Fruit fly (Drosophila melanogaster): Measurements from ENCODE around the gene CG2162.

Gene CG2162

DNA sequence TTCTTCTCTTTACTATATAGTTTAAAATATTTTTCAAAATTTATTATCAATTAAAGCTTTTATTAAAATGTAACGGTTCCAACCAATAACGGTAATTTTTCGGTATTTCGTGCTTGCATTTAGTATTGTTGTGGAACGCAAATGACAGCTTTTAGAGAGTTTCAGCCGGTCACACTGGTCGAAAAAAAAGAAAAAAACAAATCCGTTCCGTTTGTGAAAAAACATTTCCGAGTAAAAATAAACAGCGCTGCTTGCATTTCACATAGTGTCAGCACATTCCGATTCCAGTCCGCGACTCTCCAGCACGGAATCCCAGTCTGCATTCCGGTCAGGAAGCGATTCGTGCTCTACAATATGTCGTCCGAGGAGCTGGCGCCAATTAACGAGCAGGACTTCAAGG, 15.2 kb downstream of the CG2162 start, which contains the start of gene CG32485 (continued):
- TF ChIP-seq Sox102F (GFP tag; optimal IDR thresholded peaks at IDR 0.05) (no peak), CG3726 (GFP tag; IDR thresholded peaks at IDR 0.05) (no peak), pzg (GFP tag; optimal IDR thresholded peaks at IDR 0.05) (peak; percentile 56), Dip2 (GFP tag; IDR thresholded peaks at IDR 0.05) (no peak), Fer2 (tag; optimal IDR thresholded peaks at IDR 0.05) (no peak), BEAF-32 (GFP tag; optimal IDR thresholded peaks at IDR 0.05) (no peak), lbe (GFP tag; optimal IDR thresholded peaks at IDR 0.05) (peak; percentile 0), Myb (GFP tag; optimal IDR thresholded peaks at IDR 0.05) (peak; percentile 90), CG10209 (GFP tag; optimal IDR thresholded peaks at IDR 0.05) (no peak), Doc2 (GFP tag; IDR thresholded peaks at IDR 0.05) (no peak), trem (tag; optimal IDR thresholded peaks at IDR 0.05) (peak; percentile 4), CG14710 (tag; optimal IDR thresholded peaks at IDR 0.05) (peak; percentile 25), E2f1 (GFP tag; IDR thresholded peaks at IDR 0.05) (no peak), vfl (GFP tag; optimal IDR thresholded peaks at IDR 0.05) (no peak), nom (GFP tag; optimal IDR thresholded peaks at IDR 0.05) (peak; percentile 9), CG15601 (tag; optimal IDR thresholded peaks at IDR 0.05) (peak; percentile 86), CG17359 (tag; optimal IDR thresholded peaks at IDR 0.05) (peak; percentile 67), Dp (GFP tag; optimal IDR thresholded peaks at IDR 0.05) (peak; percentile 32), HLH3B (GFP tag; IDR thresholded peaks at IDR 0.05) (0 out of 2 replicates have a peak, but pooled peaks have one; percentile 12), CG9797 (GFP tag; optimal IDR thresholded peaks at IDR 0.05) (peak; percentile 57), CG3995 (GFP tag; optimal IDR thresholded peaks at IDR 0.05) (peak; percentile 54), CG12659 (GFP tag; optimal IDR thresholded peaks at IDR 0.05) (peak; percentile 15), tup (GFP tag; optimal IDR thresholded peaks at IDR 0.05) (no peak), sd (tag; optimal IDR thresholded peaks at IDR 0.05) (peak; percentile 9), stwl (tag; optimal IDR thresholded peaks at IDR 0.05) (peak; percentile 55), Nf-YC (tag; optimal IDR thresholded peaks at IDR 0.05) (peak; percentile 63), bbx (GFP tag; IDR thresholded peaks at IDR 0.05; ENCODE audit: partially characterized antibody) (0 out of 2 replicates have a peak, but pooled peaks have one; percentile 31)

DNA sequence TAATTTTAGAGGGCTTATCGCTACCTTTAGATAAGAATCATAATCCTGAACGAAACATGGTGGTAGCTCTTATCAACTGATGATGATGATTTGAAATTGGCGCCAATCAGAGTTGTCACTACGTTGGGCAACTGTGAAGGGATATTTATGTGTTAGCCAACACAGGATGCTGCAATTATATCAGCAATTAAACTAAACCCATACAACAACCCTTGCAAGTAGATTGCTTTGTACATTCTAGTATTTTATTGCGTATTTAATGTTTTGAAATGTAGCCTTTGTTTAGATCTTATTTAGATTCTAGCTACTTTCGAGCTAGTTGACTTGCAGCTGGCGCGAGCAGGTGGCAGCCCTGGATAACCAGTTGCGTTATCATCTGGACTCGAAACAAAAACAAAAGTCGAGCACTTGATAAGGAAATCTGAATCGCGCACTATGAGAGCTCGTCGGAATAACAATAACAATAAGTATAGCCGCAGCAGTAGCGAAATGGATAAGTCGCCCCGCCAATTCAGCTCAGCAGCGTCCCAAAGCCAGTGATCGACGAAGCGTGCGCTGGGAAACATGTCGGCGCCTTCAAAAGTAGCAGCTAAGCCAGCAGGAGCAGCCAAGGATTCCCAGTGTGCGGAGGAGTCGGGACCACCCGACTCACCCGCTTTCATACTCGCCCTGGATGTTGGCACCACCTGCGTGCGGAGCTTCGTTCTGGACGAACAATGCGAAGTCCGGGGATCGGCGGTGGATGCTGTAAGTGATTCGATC, 17.3 kb downstream of the CG2162 start, which contains the start of gene CG1271:
Gene CG1271 (plus strand): TSS at position 405 of the 762 bp plus-strand sequence.
- TF ChIP-seq stwl (tag; optimal IDR thresholded peaks at IDR 0.05) (peak; percentile 88), CG2120 (GFP tag; optimal IDR thresholded peaks at IDR 0.05) (peak; percentile 83), CG12942 (GFP tag; optimal IDR thresholded peaks at IDR 0.05) (peak; percentile 36), gsb (GFP tag; IDR thresholded peaks at IDR 0.05) (peak; percentile 26; the same call in 1 of the 2 replicates), CG16863 (GFP tag; optimal IDR thresholded peaks at IDR 0.05) (peak; percentile 20), CG3163 (GFP tag; optimal IDR thresholded peaks at IDR 0.05) (peak; percentile 52), CG11247 (GFP tag; IDR thresholded peaks at IDR 0.05) (peak; percentile 51), ken (GFP tag; IDR thresholded peaks at IDR 0.05) (0 out of 3 replicates have a peak, but pooled peaks have one; percentile 44), CG30020 (tag; optimal IDR thresholded peaks at IDR 0.05) (peak; percentile 28), CG6689 (GFP tag; IDR thresholded peaks at IDR 0.05) (peak; percentile 17; the same call in 1 of the 2 replicates), Pdp1 (GFP tag; optimal IDR thresholded peaks at IDR 0.05) (peak; percentile 61 to 68), Elba2 (GFP tag; optimal IDR thresholded peaks at IDR 0.05) (no peak), CG6765 (GFP tag; optimal IDR thresholded peaks at IDR 0.05) (peak; percentile 17), CG4820 (GFP tag; optimal IDR thresholded peaks at IDR 0.05) (peak; percentile 67), CG8944 (GFP tag; optimal IDR thresholded peaks at IDR 0.05) (peak; percentile 64), pros (GFP tag; optimal IDR thresholded peaks at IDR 0.05) (no peak), CG16779 (GFP tag; IDR thresholded peaks at IDR 0.05) (no peak), CG32532 (GFP tag; IDR thresholded peaks at IDR 0.05) (peak; percentile 72), klu (GFP tag; IDR thresholded peaks at IDR 0.05) (no peak), Asciz (GFP tag; optimal IDR thresholded peaks at IDR 0.05) (no peak), Gug (GFP tag; IDR thresholded peaks at IDR 0.05) (peak; percentile 39; the same call in 1 of the 4 replicates), CG14441 (GFP tag; IDR thresholded peaks at IDR 0.05) (peak; percentile 53; the same call in 1 of the 2 replicates), unpg (GFP tag; optimal IDR thresholded peaks at IDR 0.05) (peak; percentile 43)
